Fruit fly (Drosophila melanogaster) whole organism, embryonic: Measurements from ENCODE around the gene Cpr31A.
A peak's percentile ranks its signal among the peaks of the same experiment; 100 is the strongest.

Source experiments
- CG11085 ChIP-seq: fragments of 200-800 bp; sonication (Bioruptor generic); IDR thresholded peaks from 2 replicates; pipeline ENCODE4 v1.3.6; 2022; ENCODE audit warnings: missing biosample characterization, missing genetic modification characterization
- CG11723 ChIP-seq: fragments of 200-800 bp; sonication (Bioruptor generic); optimal IDR thresholded peaks from 2 replicates; lab custom pipeline; 2017; ENCODE audit warnings: missing biosample characterization, mild to moderate bottlenecking, missing genetic modification characterization
- CG12236 ChIP-seq: fragments of 200-800 bp; sonication (Bioruptor generic); optimal IDR thresholded peaks from 2 replicates; lab custom pipeline; 2016; ENCODE audit warnings: missing biosample characterization, missing genetic modification characterization
- CG12391 ChIP-seq: fragments of 200-800 bp; sonication (Bioruptor generic); optimal IDR thresholded peaks from 3 replicates; lab custom pipeline; 2018; ENCODE audit warnings: missing biosample characterization, mild to moderate bottlenecking, missing genetic modification characterization, moderate library complexity
- CG18476 ChIP-seq: fragments of 200-800 bp; sonication (Bioruptor generic); optimal IDR thresholded peaks from 2 replicates; lab custom pipeline; 2016; ENCODE audit warnings: missing biosample characterization, mild to moderate bottlenecking, missing genetic modification characterization
- CG2889 ChIP-seq: fragments of 200-800 bp; sonication (Bioruptor generic); IDR thresholded peaks from 3 replicates; pipeline ENCODE4 v1.3.6; 2022; ENCODE audit warnings: missing biosample characterization, missing genetic modification characterization
- CG32532 ChIP-seq: fragments of 200-800 bp; sonication (Bioruptor generic); IDR thresholded peaks from 2 replicates; pipeline ENCODE4 v1.3.6; 2022; ENCODE audit warnings: missing biosample characterization, missing genetic modification characterization
- CG4328 ChIP-seq: fragments of 200-800 bp; sonication (Bioruptor generic); optimal IDR thresholded peaks from 3 replicates; lab custom pipeline; 2017; ENCODE audit warnings: missing biosample characterization, missing genetic modification reagents, missing genetic modification characterization
- CG5953 ChIP-seq: fragments of 200-800 bp; sonication (Bioruptor generic); IDR thresholded peaks from 2 replicates; pipeline ENCODE4 v1.3.6; 2022; ENCODE audit warnings: missing biosample characterization, missing genetic modification characterization
- CG7271 ChIP-seq: fragments of 200-800 bp; sonication (Bioruptor generic); optimal IDR thresholded peaks from 2 replicates; lab custom pipeline; 2018; ENCODE audit warnings: missing biosample characterization, mild to moderate bottlenecking, missing genetic modification characterization, moderate library complexity
- CG7839 ChIP-seq: fragments of 200-800 bp; sonication (Bioruptor generic); optimal IDR thresholded peaks from 3 replicates; lab custom pipeline; 2018; ENCODE audit warnings: missing biosample characterization, mild to moderate bottlenecking, missing genetic modification characterization, moderate library complexity
- CG9797 ChIP-seq: fragments of 200-800 bp; sonication (Bioruptor generic); optimal IDR thresholded peaks from 3 replicates; lab custom pipeline; 2018; ENCODE audit warnings: missing biosample characterization, mild to moderate bottlenecking, missing genetic modification characterization
- CHES-1-like ChIP-seq: fragments of 200-800 bp; sonication (Bioruptor generic); optimal IDR thresholded peaks from 2 replicates; lab custom pipeline; 2016; ENCODE audit warnings: missing biosample characterization, missing genetic modification characterization
- CoRest ChIP-seq: fragments of 200-800 bp; sonication (Bioruptor generic); optimal IDR thresholded peaks from 3 replicates; lab custom pipeline; 2018; ENCODE audit warnings: missing biosample characterization, mild to moderate bottlenecking, missing genetic modification characterization, moderate library complexity
- ERR ChIP-seq: fragments of 200-800 bp; sonication (Bioruptor generic); optimal IDR thresholded peaks from 2 replicates; lab custom pipeline; 2016; ENCODE audit warnings: missing biosample characterization, missing genetic modification characterization
- H2.0 ChIP-seq: fragments of 200-800 bp; sonication (Bioruptor generic); IDR thresholded peaks from 2 replicates; pipeline ENCODE4 v1.3.6; 2022; ENCODE audit warnings: missing biosample characterization, missing genetic modification characterization
- HLH3B ChIP-seq: fragments of 200-800 bp; sonication (Bioruptor generic); IDR thresholded peaks from 2 replicates; pipeline ENCODE4 v1.3.6; 2022; ENCODE audit warnings: missing biosample characterization, missing genetic modification characterization
- Hsf ChIP-seq: fragments of 200-800 bp; sonication (Bioruptor generic); optimal IDR thresholded peaks from 3 replicates; lab custom pipeline; 2016; ENCODE audit warnings: missing biosample characterization, missing genetic modification characterization
- Lhr ChIP-seq: fragments of 200-800 bp; sonication (Bioruptor generic); optimal IDR thresholded peaks from 3 replicates; lab custom pipeline; 2017; ENCODE audit warnings: mild to moderate bottlenecking, missing biosample characterization, missing genetic modification reagents, missing genetic modification characterization
- Mad ChIP-seq: fragments of 200-800 bp; sonication (Bioruptor generic); optimal IDR thresholded peaks from 2 replicates; lab custom pipeline; 2016; ENCODE audit warnings: missing biosample characterization, missing genetic modification characterization
- Mes4 ChIP-seq: fragments of 200-800 bp; sonication (Bioruptor generic); optimal IDR thresholded peaks from 2 replicates; lab custom pipeline; 2016; ENCODE audit warnings: missing biosample characterization, missing genetic modification characterization
- NFAT ChIP-seq: fragments of 200-800 bp; sonication (Bioruptor generic); IDR thresholded peaks from 2 replicates; pipeline ENCODE4 v1.3.6; 2022; ENCODE audit warnings: missing biosample characterization, missing genetic modification characterization
- Sox102F ChIP-seq: fragments of 200-800 bp; sonication (Bioruptor generic); optimal IDR thresholded peaks from 2 replicates; lab custom pipeline; 2018; ENCODE audit warnings: missing biosample characterization, mild to moderate bottlenecking, missing genetic modification characterization, moderate library complexity
- Sry-δ ChIP-seq: fragments of 200-800 bp; sonication (Bioruptor generic); optimal IDR thresholded peaks from 2 replicates; lab custom pipeline; 2016; ENCODE audit warnings: missing biosample characterization, missing genetic modification characterization
- Usf ChIP-seq: fragments of 200-800 bp; sonication (Bioruptor generic); optimal IDR thresholded peaks from 2 replicates; lab custom pipeline; 2017; ENCODE audit warnings: missing genotype, missing biosample characterization, missing genetic modification characterization
- Vsx1 ChIP-seq: fragments of 200-800 bp; sonication (Bioruptor generic); optimal IDR thresholded peaks from 2 replicates; lab custom pipeline; 2017; ENCODE audit warnings: missing biosample characterization, mild to moderate bottlenecking, missing genetic modification characterization, missing genetic modification reagents
- abd-A ChIP-seq: fragments of 200-800 bp; sonication (Bioruptor generic); optimal IDR thresholded peaks from 3 replicates; lab custom pipeline; 2019; ENCODE audit warnings: missing biosample characterization, mild to moderate bottlenecking, missing genetic modification characterization, moderate library complexity
- bsh ChIP-seq, 2 experiments: fragments of 200-800 bp; sonication (Bioruptor generic); optimal IDR thresholded peaks; 2 replicates each; lab custom pipeline; 2017 to 2018; ENCODE audit warnings: mild to moderate bottlenecking in 2 of 2, missing biosample characterization in 2 of 2, missing genetic modification characterization in 2 of 2, moderate library complexity in 1 of 2
- cato ChIP-seq: fragments of 200-800 bp; sonication (Bioruptor generic); optimal IDR thresholded peaks from 2 replicates; lab custom pipeline; 2016; ENCODE audit warnings: missing biosample characterization, missing genetic modification characterization, borderline replicate concordance
- dan ChIP-seq: fragments of 200-800 bp; sonication (Bioruptor generic); IDR thresholded peaks from 2 replicates; pipeline ENCODE4 v1.3.6; 2022; ENCODE audit warnings: missing biosample characterization, missing genetic modification characterization
- en ChIP-seq: fragments of 200-800 bp; sonication (Bioruptor generic); optimal IDR thresholded peaks from 2 replicates; lab custom pipeline; 2016; ENCODE audit warnings: missing biosample characterization, missing genetic modification characterization
- esg ChIP-seq: fragments of 200-800 bp; sonication (Bioruptor generic); conservative IDR thresholded peaks from 2 replicates; pipeline ENCODE4 v1.3.6; 2022; ENCODE audit warnings: missing biosample characterization, missing genetic modification characterization
- exex ChIP-seq: fragments of 200-800 bp; sonication (Bioruptor generic); optimal IDR thresholded peaks from 4 replicates; lab custom pipeline; 2018; ENCODE audit warnings: missing biosample characterization, mild to moderate bottlenecking, missing genetic modification characterization, moderate library complexity
- gsb-n ChIP-seq: fragments of 200-800 bp; sonication (Bioruptor generic); optimal IDR thresholded peaks from 3 replicates; lab custom pipeline; 2018; ENCODE audit warnings: missing biosample characterization, mild to moderate bottlenecking, missing genetic modification characterization
- hkb ChIP-seq, 2 experiments: fragments of 200-800 bp in 1 of 2; fragments of >200 bp in 1 of 2; sonication (Bioruptor generic) in 1 of 2; IDR thresholded peaks in 1 of 2; optimal IDR thresholded peaks in 1 of 2; 2 replicates each; pipeline versions ENCODE4 v1.3.6 to Lab custom; 2017 to 2022; ENCODE audit warnings: missing biosample characterization in 1 of 2, missing genetic modification characterization in 1 of 2
- mam ChIP-seq: fragments of 200-800 bp; sonication (Bioruptor generic); optimal IDR thresholded peaks from 3 replicates; lab custom pipeline; 2016; ENCODE audit warnings: missing biosample characterization, missing genetic modification characterization
- mirr ChIP-seq: fragments of 200-800 bp; sonication (Bioruptor generic); optimal IDR thresholded peaks from 3 replicates; lab custom pipeline; 2018; ENCODE audit warnings: missing biosample characterization, mild to moderate bottlenecking, missing genetic modification characterization
- nerfin-1 ChIP-seq: fragments of 200-800 bp; sonication (Bioruptor generic); optimal IDR thresholded peaks from 3 replicates; lab custom pipeline; 2019; ENCODE audit warnings: missing biosample characterization, mild to moderate bottlenecking, missing genetic modification characterization, moderate library complexity
- org-1 ChIP-seq: fragments of 200-800 bp; sonication (Bioruptor generic); optimal IDR thresholded peaks from 2 replicates; lab custom pipeline; 2017; ENCODE audit warnings: missing biosample characterization, missing genetic modification characterization
- seq ChIP-seq: fragments of 200-800 bp; sonication (Bioruptor generic); IDR thresholded peaks from 2 replicates; pipeline ENCODE4 v1.3.6; 2022; ENCODE audit warnings: missing biosample characterization, missing genetic modification characterization
- sisA ChIP-seq: fragments of 200-800 bp; sonication (Bioruptor generic); IDR thresholded peaks from 2 replicates; pipeline ENCODE4 v1.3.6; 2022; ENCODE audit warnings: missing biosample characterization, missing genetic modification characterization
- trem ChIP-seq: fragments of 200-800 bp; optimal IDR thresholded peaks from 3 replicates; lab custom pipeline; 2019; ENCODE audit warnings: missing biosample characterization, mild to moderate bottlenecking, missing genetic modification characterization, moderate library complexity
- ttk ChIP-seq: fragments of 200-800 bp; sonication (Bioruptor generic); IDR thresholded peaks from 2 replicates; pipeline ENCODE4 v2.1.2; 2022; ENCODE audit warnings: missing biosample characterization, missing genetic modification characterization
- tx ChIP-seq: fragments of 200-800 bp; sonication (Bioruptor generic); optimal IDR thresholded peaks from 2 replicates; lab custom pipeline; 2016; ENCODE audit warnings: missing biosample characterization, missing genetic modification characterization
- unpg ChIP-seq: fragments of 200-800 bp; sonication (Bioruptor generic); optimal IDR thresholded peaks from 3 replicates; lab custom pipeline; 2018; ENCODE audit warnings: missing biosample characterization, mild to moderate bottlenecking, missing genetic modification characterization, moderate library complexity
- vnd ChIP-seq: fragments of 200-800 bp; sonication (Bioruptor generic); IDR thresholded peaks from 3 replicates; pipeline ENCODE4 v1.3.6; 2022; ENCODE audit warnings: missing biosample characterization, missing genetic modification characterization; ENCODE audit not compliant: partially characterized antibody
- vvl ChIP-seq: fragments of 200-800 bp; sonication (Bioruptor generic); IDR thresholded peaks from 2 replicates; pipeline ENCODE4 v1.3.6; 2022; ENCODE audit warnings: missing biosample characterization, missing genetic modification characterization
- yki ChIP-seq: fragments of >200 bp; optimal IDR thresholded peaks from 3 replicates; lab custom pipeline; 2018

Cpr31A gene

DNA sequence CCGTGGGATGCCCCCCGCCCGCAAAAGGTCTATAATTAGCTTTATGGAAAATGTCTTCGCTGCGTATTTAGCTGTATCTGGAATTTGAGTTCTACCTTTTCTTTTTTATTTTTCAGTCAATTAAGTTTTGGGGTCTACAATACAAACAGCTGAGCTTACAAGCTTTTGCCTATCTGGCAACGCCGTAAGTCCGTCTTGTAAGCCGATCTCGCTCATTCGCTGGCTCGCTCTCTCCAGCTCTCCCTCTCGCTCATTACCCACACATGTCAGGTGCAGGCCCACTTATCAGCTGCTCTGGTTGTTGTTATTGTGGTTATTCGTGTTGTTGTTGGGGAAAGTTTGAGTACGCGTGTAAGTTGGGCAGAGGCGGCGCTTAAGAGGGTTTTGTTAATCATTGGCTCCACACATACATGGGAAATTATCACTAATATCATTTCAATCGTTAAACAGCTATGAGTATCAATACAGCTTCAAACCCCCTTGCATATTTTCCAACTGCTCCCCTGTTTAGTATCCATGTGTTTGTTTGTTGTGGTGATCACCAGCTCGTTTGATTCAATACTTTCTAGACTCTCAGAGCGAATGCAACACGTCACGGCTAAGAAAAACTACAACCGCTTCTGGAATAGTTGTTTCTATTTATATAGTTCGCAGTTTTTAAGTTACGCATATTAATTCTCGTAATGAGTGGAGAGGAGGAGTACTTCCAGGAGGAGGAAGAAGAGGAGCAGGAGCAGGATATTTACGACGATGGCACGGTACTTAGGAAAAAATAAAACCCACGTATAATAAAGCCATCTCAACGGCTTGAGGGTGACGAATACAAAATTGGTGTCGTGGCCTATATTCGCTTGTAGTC lies 44.0 kb upstream of the Cpr31A start (continued):
- TF ChIP-seq NFAT (GFP tag; lab: Robert Waterston, UW) (peak; percentile 98), tx (peak; percentile 97), CG7271 (tag; lab: Kevin White, UChicago) (peak; percentile 72), Hsf (GFP tag; lab: Kevin White, UChicago) (peak; percentile 98), HLH3B (GFP tag; lab: Robert Waterston, UW) (peak; percentile 97), ERR (GFP tag; lab: Kevin White, UChicago) (peak; percentile 97), Sry-δ (GFP tag; lab: Kevin White, UChicago) (peak; percentile 71), seq (peak; percentile 94), Usf (peak; percentile 95), cato (peak; percentile 88), vvl (GFP tag; lab: Robert Waterston, UW) (peak; percentile 99), gsb-n (tag; lab: Kevin White, UChicago) (peak; percentile 95), mam (GFP tag; lab: Kevin White, UChicago) (peak; percentile 99), trem (tag; lab: Kevin White, UChicago) (peak; percentile 84), hkb (optimal IDR thresholded peaks at IDR 0.05; lab: Kevin White, UChicago) (no peak), hkb (GFP tag; IDR thresholded peaks at IDR 0.05; lab: Robert Waterston, UW) (peak; percentile 97), CG11723 (GFP tag; lab: Kevin White, UChicago) (peak; percentile 92), unpg (GFP tag; lab: Kevin White, UChicago) (peak; percentile 98), exex (tag; lab: Kevin White, UChicago) (no peak), CG2889 (peak; percentile 97), mirr (peak; percentile 96), Mes4 (GFP tag; lab: Kevin White, UChicago) (peak; percentile 95), CHES-1-like (GFP tag; lab: Kevin White, UChicago) (peak; percentile 98), H2.0 (peak; percentile 98), org-1 (GFP tag; lab: Kevin White, UChicago) (peak; percentile 95), CG9797 (peak; percentile 27), ttk (GFP tag; lab: Robert Waterston, UW) (peak; percentile 96), CG32532 (GFP tag; lab: Robert Waterston, UW) (peak; percentile 99), Mad (GFP tag; lab: Kevin White, UChicago) (peak; percentile 95), CG18476 (GFP tag; lab: Kevin White, UChicago) (peak; percentile 89), nerfin-1 (tag; lab: Kevin White, UChicago) (peak; percentile 88), CG12391 (peak; percentile 96), vnd (GFP tag; lab: Robert Waterston, UW) (no peak), CG5953 (GFP tag; lab: Robert Waterston, UW) (peak; percentile 92), Sox102F (GFP tag; lab: Kevin White, UChicago) (peak; percentile 96), sisA (GFP tag; lab: Robert Waterston, UW) (peak; percentile 97), CG11085 (GFP tag; lab: Robert Waterston, UW) (peak; percentile 95), CG12236 (GFP tag; lab: Kevin White, UChicago) (peak; percentile 91), dan (GFP tag; lab: Robert Waterston, UW) (no peak; the same call in none of the 2 replicates), CG7839 (peak; percentile 97), CoRest (peak; percentile 97), Lhr (GFP tag; lab: Kevin White, UChicago) (peak; percentile 79), bsh (GFP tag; optimal IDR thresholded peaks at IDR 0.05; lab: Kevin White, UChicago) (peak; percentile 97), esg (GFP tag; lab: Robert Waterston, UW) (peak; percentile 92), en (GFP tag; lab: Kevin White, UChicago) (peak; percentile 94), yki (lab: Kevin White, UChicago) (no peak), CG4328 (GFP tag; lab: Kevin White, UChicago) (peak; percentile 92), Vsx1 (GFP tag; lab: Kevin White, UChicago) (peak; percentile 82), abd-A (tag; lab: Kevin White, UChicago) (no peak)
